Worm (Caenorhabditis elegans): Measurements from ENCODE around the gene F46B3.16.

The F46B3.16 gene

ce11 chrV:20603014-20603413 lies 31.4 kb upstream of the F46B3.16 start, which contains the start of gene ttr-11:
Gene ttr-11 (plus strand): TSS chrV:20603314.
- no peak for TF ChIP-seq zag-1 (tag; optimal IDR thresholded peaks at IDR 0.05)
- no peak for TF ChIP-seq sma-9 (GFP tag; optimal IDR thresholded peaks at IDR 0.05)
- TF ChIP-seq sma-9 (tag; optimal IDR thresholded peaks at IDR 0.05) = no peak
- TF ChIP-seq mbf-1 (tag; optimal IDR thresholded peaks at IDR 0.05) = no peak
- no peak for TF ChIP-seq Y55F3AM.14 (GFP tag; optimal IDR thresholded peaks at IDR 0.05)
- TF ChIP-seq mdl-1 (tag; optimal IDR thresholded peaks at IDR 0.05) = no peak
- no peak for TF ChIP-seq aly-2 (tag; optimal IDR thresholded peaks at IDR 0.05)
- TF ChIP-seq lin-39 (tag; optimal IDR thresholded peaks at IDR 0.05) = no peak
- TF ChIP-seq nhr-11 (tag; optimal IDR thresholded peaks at IDR 0.05) = no peak
- TF ChIP-seq lsy-2 (tag; optimal IDR thresholded peaks at IDR 0.05) = no peak
- no peak for TF ChIP-seq blmp-1 (tag; optimal IDR thresholded peaks at IDR 0.05; ENCODE audit: insufficient read depth)
- no peak for TF ChIP-seq unc-39 (tag; optimal IDR thresholded peaks at IDR 0.05)
- TF ChIP-seq egl-27 (tag; optimal IDR thresholded peaks at IDR 0.05) = no peak
- TF ChIP-seq nhr-237 (tag; optimal IDR thresholded peaks at IDR 0.05) = no peak
- TF ChIP-seq elt-3 (tag; optimal IDR thresholded peaks at IDR 0.05) = no peak
- no peak for TF ChIP-seq nhr-6 (tag; optimal IDR thresholded peaks at IDR 0.05)

ce11 chrV:20604606-20605155 lies 29.7 kb upstream of the F46B3.16 start, which contains the start of gene ttr-57:
Gene ttr-57 (plus strand): TSS chrV:20605105.
- TF ChIP-seq unc-39 (tag; optimal IDR thresholded peaks at IDR 0.05) (no peak), snpc-4 (tag; optimal IDR thresholded peaks at IDR 0.05) (no peak), nhr-129 (tag; optimal IDR thresholded peaks at IDR 0.05) (no peak), lin-39 (tag; optimal IDR thresholded peaks at IDR 0.05) (no peak), mdl-1 (tag; optimal IDR thresholded peaks at IDR 0.05) (no peak), peb-1 (tag; optimal IDR thresholded peaks at IDR 0.05) (no peak), nhr-11 (tag; optimal IDR thresholded peaks at IDR 0.05) (no peak)

ce11 chrV:20606617-20607016 lies 27.8 kb upstream of the F46B3.16 start, which contains the start of gene F46B3.23:
Gene F46B3.23 (minus strand): TSS chrV:20606717.
- TF ChIP-seq nhr-77 (tag; optimal IDR thresholded peaks at IDR 0.05) = no peak
- no peak for TF ChIP-seq lin-13 (GFP tag; optimal IDR thresholded peaks at IDR 0.05)
- TF ChIP-seq nhr-21 (tag; optimal IDR thresholded peaks at IDR 0.05) = no peak
- TF ChIP-seq unc-39 (tag; optimal IDR thresholded peaks at IDR 0.05) = no peak
- TF ChIP-seq ama-1 (optimal IDR thresholded peaks at IDR 0.05) = no peak
- TF ChIP-seq peb-1 (tag; optimal IDR thresholded peaks at IDR 0.05) = no peak
- TF ChIP-seq fos-1 (tag; optimal IDR thresholded peaks at IDR 0.05) = no peak
- TF ChIP-seq ztf-4 (tag; optimal IDR thresholded peaks at IDR 0.05) = no peak
- TF ChIP-seq mdl-1 (tag; optimal IDR thresholded peaks at IDR 0.05) = no peak
- no peak for TF ChIP-seq nhr-12 (tag; optimal IDR thresholded peaks at IDR 0.05)
- no peak for TF ChIP-seq mbf-1 (tag; optimal IDR thresholded peaks at IDR 0.05)
- TF ChIP-seq Y55F3AM.14 (GFP tag; optimal IDR thresholded peaks at IDR 0.05) = no peak
- TF ChIP-seq aly-2 (tag; optimal IDR thresholded peaks at IDR 0.05) = no peak
- no peak for TF ChIP-seq sma-9 (GFP tag; optimal IDR thresholded peaks at IDR 0.05)
- TF ChIP-seq sma-9 (tag; optimal IDR thresholded peaks at IDR 0.05) = no peak
- no peak for TF ChIP-seq alr-1 (tag; optimal IDR thresholded peaks at IDR 0.05)
- TF ChIP-seq F13H6.1 (tag; optimal IDR thresholded peaks at IDR 0.05) = no peak

- TF ChIP-seq nhr-21 (tag; optimal IDR thresholded peaks at IDR 0.05) = no peak
These were observed 25.7 kb upstream of the F46B3.16 start, which contains the start of gene ttr-12 for ce11 chrV:20608688-20609087. Gene ttr-12 (minus strand): TSS chrV:20608788.

- TF ChIP-seq gmeb-1 (tag; optimal IDR thresholded peaks at IDR 0.05) (no peak), mbf-1 (tag; optimal IDR thresholded peaks at IDR 0.05) (no peak), elt-3 (tag; optimal IDR thresholded peaks at IDR 0.05) (no peak), elt-1 (tag; optimal IDR thresholded peaks at IDR 0.05) (no peak), nhr-129 (tag; optimal IDR thresholded peaks at IDR 0.05) (no peak), sem-4 (tag; optimal IDR thresholded peaks at IDR 0.05) (no peak), lin-11 (tag; optimal IDR thresholded peaks at IDR 0.05) (no peak), peb-1 (tag; optimal IDR thresholded peaks at IDR 0.05) (no peak), lsy-2 (tag; optimal IDR thresholded peaks at IDR 0.05) (no peak), mdl-1 (tag; optimal IDR thresholded peaks at IDR 0.05) (no peak), Y55F3AM.14 (GFP tag; optimal IDR thresholded peaks at IDR 0.05) (no peak), unc-39 (tag; optimal IDR thresholded peaks at IDR 0.05) (no peak), nhr-77 (tag; optimal IDR thresholded peaks at IDR 0.05) (no peak), lin-39 (tag; optimal IDR thresholded peaks at IDR 0.05) (no peak), nhr-6 (tag; optimal IDR thresholded peaks at IDR 0.05) (no peak), ceh-82 (tag; optimal IDR thresholded peaks at IDR 0.05) (no peak), nhr-23 (tag; optimal IDR thresholded peaks at IDR 0.05) (no peak), ZK546.5 (tag; optimal IDR thresholded peaks at IDR 0.05) (no peak), nhr-12 (tag; optimal IDR thresholded peaks at IDR 0.05) (no peak)
These were observed 24.9 kb upstream of the F46B3.16 start, which contains the start of gene grd-2 for ce11 chrV:20609494-20609893. Gene grd-2 (plus strand): TSS chrV:20609794.

Data from whole organism, L2 larva.